Fruit fly (Drosophila melanogaster): ENCODE data around the gene CG2983.

CG2983 gene

DNA sequence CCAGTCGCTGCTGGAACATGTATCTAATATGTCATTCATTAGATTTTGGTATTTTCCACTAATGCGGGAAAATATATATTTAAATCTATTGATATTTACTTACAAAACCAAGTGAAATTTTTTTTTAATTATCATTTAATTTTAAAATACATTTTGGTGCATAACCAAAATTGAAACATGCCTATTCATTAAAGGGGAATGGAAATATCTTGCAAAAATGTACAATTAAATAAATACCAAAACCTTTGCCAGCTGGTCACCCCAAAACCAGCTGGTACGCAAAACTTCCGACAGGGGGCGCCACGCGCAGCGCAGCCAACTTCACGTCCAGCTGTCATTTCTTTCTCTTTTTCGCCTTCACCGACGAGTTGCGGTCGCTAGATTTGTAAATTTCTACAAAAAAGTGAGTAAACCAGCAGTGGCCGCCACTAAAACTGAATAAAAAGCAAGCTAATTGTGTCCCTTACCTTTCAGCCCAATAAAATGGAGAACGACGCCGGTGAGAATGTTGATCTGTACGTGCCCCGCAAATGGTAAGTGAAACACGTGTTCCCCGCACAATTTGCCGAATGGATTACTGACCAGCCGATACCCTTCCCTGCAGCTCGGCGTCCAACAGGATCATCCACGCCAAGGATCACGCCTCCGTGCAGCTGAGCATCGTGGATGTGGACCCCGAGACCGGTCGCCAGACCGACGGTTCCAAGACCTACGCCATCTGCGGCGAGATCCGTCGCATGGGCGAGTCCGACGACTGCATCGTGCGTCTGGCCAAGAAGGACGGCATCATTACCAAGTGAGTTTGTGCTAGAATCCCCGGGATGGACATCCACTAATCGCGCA, 8.6 kb downstream of the CG2983 start, which contains the start of the genes CG3104 and RpS21 (continued):
- peak; percentile 65 for TF ChIP-seq trh (GFP tag; optimal IDR thresholded peaks at IDR 0.05)
- TF ChIP-seq ab (GFP tag; optimal IDR thresholded peaks at IDR 0.05), result peak; percentile 71
- TF ChIP-seq CG8290 (GFP tag; optimal IDR thresholded peaks at IDR 0.05), result peak; percentile 86
- peak; percentile 85 to 92 for TF ChIP-seq CG8290 (tag; optimal IDR thresholded peaks at IDR 0.05)
- TF ChIP-seq HLHmδ (GFP tag; optimal IDR thresholded peaks at IDR 0.05), result peak; percentile 97
- peak; percentile 29; the same call in 1 of the 2 replicates for TF ChIP-seq esg (GFP tag; conservative IDR thresholded peaks at IDR 0.05)
- no peak for TF ChIP-seq jigr1 (GFP tag; IDR thresholded peaks at IDR 0.05)
- TF ChIP-seq Hmx (GFP tag; optimal IDR thresholded peaks at IDR 0.05), result no peak
- peak; percentile 28 for TF ChIP-seq TFAM (GFP tag; optimal IDR thresholded peaks at IDR 0.05)
- peak; percentile 95 for TF ChIP-seq dm (GFP tag; optimal IDR thresholded peaks at IDR 0.05)
- peak; percentile 61 for TF ChIP-seq CG6683 (GFP tag; optimal IDR thresholded peaks at IDR 0.05)
- TF ChIP-seq NK7.1 (GFP tag; optimal IDR thresholded peaks at IDR 0.05), result peak; percentile 73
- TF ChIP-seq CG6765 (GFP tag; optimal IDR thresholded peaks at IDR 0.05), result peak; percentile 92
- peak; percentile 63 for TF ChIP-seq bigmax (GFP tag; optimal IDR thresholded peaks at IDR 0.05)
- TF ChIP-seq CG10147 (GFP tag; optimal IDR thresholded peaks at IDR 0.05), result peak; percentile 73
- TF ChIP-seq CG12155 (GFP tag; optimal IDR thresholded peaks at IDR 0.05), result peak; percentile 87
- peak; percentile 63 for TF ChIP-seq tup (GFP tag; optimal IDR thresholded peaks at IDR 0.05)
- peak; percentile 95 for TF ChIP-seq ken (GFP tag; IDR thresholded peaks at IDR 0.05)
- peak; percentile 72 for TF ChIP-seq CG15269 (tag; optimal IDR thresholded peaks at IDR 0.05)
- TF ChIP-seq CG5245 (GFP tag; optimal IDR thresholded peaks at IDR 0.05), result peak; percentile 88
- TF ChIP-seq CG7839 (tag; optimal IDR thresholded peaks at IDR 0.05), result peak; percentile 75
- peak; percentile 59 for TF ChIP-seq CG10979 (tag; optimal IDR thresholded peaks at IDR 0.05)
- peak; percentile 83 for TF ChIP-seq schlank (tag; optimal IDR thresholded peaks at IDR 0.05)
- 0 out of 2 replicates have a peak, but pooled peaks have one; percentile 55 for TF ChIP-seq Poxn (GFP tag; IDR thresholded peaks at IDR 0.05)
- TF ChIP-seq CG30431 (GFP tag; optimal IDR thresholded peaks at IDR 0.05), result peak; percentile 85
- peak; percentile 91 for TF ChIP-seq vvl (GFP tag; IDR thresholded peaks at IDR 0.05)
- peak; percentile 91 for TF ChIP-seq chm (GFP tag; IDR thresholded peaks at IDR 0.05)
- no peak for TF ChIP-seq aop (GFP tag; IDR thresholded peaks at IDR 0.05)
- peak; percentile 82 for TF ChIP-seq ind (GFP tag; optimal IDR thresholded peaks at IDR 0.05)
- TF ChIP-seq BEAF-32 (GFP tag; optimal IDR thresholded peaks at IDR 0.05), result peak; percentile 56
- peak; percentile 71 for TF ChIP-seq ems (GFP tag; optimal IDR thresholded peaks at IDR 0.05)
- TF ChIP-seq CG5953 (GFP tag; IDR thresholded peaks at IDR 0.05), result peak; percentile 92
- peak; percentile 79 for TF ChIP-seq CG12391 (tag; optimal IDR thresholded peaks at IDR 0.05)
- no peak for TF ChIP-seq prd (optimal IDR thresholded peaks at IDR 0.05)
- peak; percentile 82 for TF ChIP-seq prd (GFP tag; IDR thresholded peaks at IDR 0.05)
- TF ChIP-seq CG1233 (GFP tag; optimal IDR thresholded peaks at IDR 0.05), result peak; percentile 93
- TF ChIP-seq eve (GFP tag; optimal IDR thresholded peaks at IDR 0.05), result peak in 1 of 2 experiments; percentile 77
- peak; percentile 61 for TF ChIP-seq HmgD (GFP tag; optimal IDR thresholded peaks at IDR 0.05)
- peak; percentile 75 for TF ChIP-seq dati (GFP tag; IDR thresholded peaks at IDR 0.05)
- peak; percentile 80 for TF ChIP-seq CG12071 (GFP tag; optimal IDR thresholded peaks at IDR 0.05)
- peak; percentile 93 for TF ChIP-seq CG13775 (GFP tag; optimal IDR thresholded peaks at IDR 0.05)
- peak; percentile 80 for TF ChIP-seq CHES-1-like (GFP tag; optimal IDR thresholded peaks at IDR 0.05)
- TF ChIP-seq H2.0 (GFP tag; IDR thresholded peaks at IDR 0.05), result peak; percentile 89
- TF ChIP-seq tna (GFP tag; IDR thresholded peaks at IDR 0.05; ENCODE audit: partially characterized antibody), result no peak
- TF ChIP-seq zfh2 (GFP tag; optimal IDR thresholded peaks at IDR 0.05), result peak; percentile 86
- no peak for TF ChIP-seq CG7745 (tag; optimal IDR thresholded peaks at IDR 0.05)
- peak; percentile 85 for TF ChIP-seq Fer1 (GFP tag; optimal IDR thresholded peaks at IDR 0.05)
- no peak for TF ChIP-seq CG14965 (GFP tag; optimal IDR thresholded peaks at IDR 0.05; ENCODE audit: borderline replicate concordance)
- TF ChIP-seq NC2β (GFP tag; optimal IDR thresholded peaks at IDR 0.05), result peak; percentile 93
- peak; percentile 96 for TF ChIP-seq CG7987 (GFP tag; optimal IDR thresholded peaks at IDR 0.05)

Measured in whole organism, embryonic.